Fruit fly (Drosophila melanogaster): ENCODE results near the gene baz.
A peak's percentile ranks its signal among the peaks of the same experiment; 100 is the strongest.

baz gene

dm6 chrX:17187495-17187894, 27.7 kb downstream of the baz start (continued):
- TF ChIP-seq CG31224 (GFP tag; IDR thresholded peaks at IDR 0.05) (no peak), CG12299 (tag; optimal IDR thresholded peaks at IDR 0.05) (no peak), peb (GFP tag; IDR thresholded peaks at IDR 0.05) (no peak), Drgx (GFP tag; IDR thresholded peaks at IDR 0.05) (peak; percentile 54), CG31441 (GFP tag; IDR thresholded peaks at IDR 0.05) (peak; percentile 35; the same call in 1 of the 2 replicates), CG9437 (GFP tag; optimal IDR thresholded peaks at IDR 0.05) (no peak), Gug (GFP tag; IDR thresholded peaks at IDR 0.05) (no peak), CG7928 (GFP tag; optimal IDR thresholded peaks at IDR 0.05) (no peak), CG16813 (GFP tag; IDR thresholded peaks at IDR 0.05; ENCODE audit: partially characterized antibody) (no peak), row (GFP tag; IDR thresholded peaks at IDR 0.05) (peak; percentile 38; the same call in 1 of the 3 replicates), dysf (GFP tag; IDR thresholded peaks at IDR 0.05) (peak; percentile 39; the same call in 1 of the 3 replicates), CG7839 (tag; optimal IDR thresholded peaks at IDR 0.05) (peak; percentile 22), HLH4C (GFP tag; IDR thresholded peaks at IDR 0.05; ENCODE audit: partially characterized antibody) (no peak), dm (GFP tag; optimal IDR thresholded peaks at IDR 0.05) (no peak), CG8388 (GFP tag; optimal IDR thresholded peaks at IDR 0.05) (peak; percentile 11), Ada2b (GFP tag; IDR thresholded peaks at IDR 0.05) (0 out of 2 replicates have a peak, but pooled peaks have one; percentile 14), shn (GFP tag; optimal IDR thresholded peaks at IDR 0.05) (no peak), CG2129 (GFP tag; IDR thresholded peaks at IDR 0.05; ENCODE audit: partially characterized antibody) (no peak), wor (GFP tag; IDR thresholded peaks at IDR 0.05) (no peak), CG14014 (GFP tag; IDR thresholded peaks at IDR 0.05) (no peak), CG18262 (tag; optimal IDR thresholded peaks at IDR 0.05) (peak; percentile 17), bcd (GFP tag; optimal IDR thresholded peaks at IDR 0.05) (peak; percentile 6), slou (GFP tag; optimal IDR thresholded peaks at IDR 0.05) (no peak), jumu (GFP tag; optimal IDR thresholded peaks at IDR 0.05) (no peak), CG14441 (GFP tag; IDR thresholded peaks at IDR 0.05) (0 out of 2 replicates have a peak, but pooled peaks have one; percentile 13), CG31365 (tag; optimal IDR thresholded peaks at IDR 0.05) (no peak), nerfin-2 (GFP tag; IDR thresholded peaks at IDR 0.05; ENCODE audit: partially characterized antibody) (no peak), CG17802 (tag; optimal IDR thresholded peaks at IDR 0.05) (no peak), scrt (GFP tag; optimal IDR thresholded peaks at IDR 0.05) (no peak), CG12942 (GFP tag; optimal IDR thresholded peaks at IDR 0.05) (no peak), phol (tag; optimal IDR thresholded peaks at IDR 0.05) (peak; percentile 23), org-1 (GFP tag; optimal IDR thresholded peaks at IDR 0.05) (no peak), lbe (GFP tag; optimal IDR thresholded peaks at IDR 0.05) (no peak), Oli (tag; optimal IDR thresholded peaks at IDR 0.05) (peak; percentile 54), PHDP (tag; optimal IDR thresholded peaks at IDR 0.05) (peak; percentile 24), stc (GFP tag; IDR thresholded peaks at IDR 0.05) (no peak), CG13624 (GFP tag; optimal IDR thresholded peaks at IDR 0.05) (no peak), dimm (GFP tag; IDR thresholded peaks at IDR 0.05) (no peak), tio (GFP tag; optimal IDR thresholded peaks at IDR 0.05) (no peak), z (GFP tag; IDR thresholded peaks at IDR 0.05) (no peak), B-H1 (GFP tag; IDR thresholded peaks at IDR 0.05) (no peak), crp (GFP tag; optimal IDR thresholded peaks at IDR 0.05) (no peak), CG32532 (GFP tag; IDR thresholded peaks at IDR 0.05) (no peak), CG3065 (GFP tag; optimal IDR thresholded peaks at IDR 0.05) (no peak), CG17612 (GFP tag; IDR thresholded peaks at IDR 0.05) (no peak), Dfd (GFP tag; optimal IDR thresholded peaks at IDR 0.05) (no peak), pnt (GFP tag; optimal IDR thresholded peaks at IDR 0.05) (no peak), lmd (GFP tag; IDR thresholded peaks at IDR 0.05) (0 out of 2 replicates have a peak, but pooled peaks have one; percentile 20), Blimp-1 (GFP tag; optimal IDR thresholded peaks at IDR 0.05) (peak; percentile 31), grau (tag; optimal IDR thresholded peaks at IDR 0.05) (peak; percentile 15), CG9797 (GFP tag; optimal IDR thresholded peaks at IDR 0.05) (no peak), CG17912 (GFP tag; optimal IDR thresholded peaks at IDR 0.05) (no peak)

Measured in whole organism, embryonic.